Fruit fly (Drosophila melanogaster) whole organism, adult: ENCODE measurements around the gene Klp3A.
A peak's percentile ranks its signal among the peaks of the same experiment; 100 is the strongest.

Experiments used
- CG11617 ChIP-seq: fragments of 200-800 bp; sonication (Bioruptor generic); optimal IDR thresholded peaks from 2 replicates; lab custom pipeline; 2017; ENCODE audit warnings: mild to moderate bottlenecking, missing biosample characterization, missing genetic modification reagents, missing genetic modification characterization
- CG12768 ChIP-seq: fragments of 200-800 bp; sonication (Bioruptor generic); optimal IDR thresholded peaks from 2 replicates; lab custom pipeline; 2017; ENCODE audit warnings: missing biosample characterization, missing genetic modification characterization, mild to moderate bottlenecking, moderate library complexity, missing genetic modification reagents
- CG14711 ChIP-seq: fragments of 200-800 bp; sonication (Bioruptor generic); optimal IDR thresholded peaks from 2 replicates; lab custom pipeline; 2018; ENCODE audit warnings: missing biosample characterization, mild to moderate bottlenecking, missing genetic modification characterization, moderate library complexity
- CG1620 ChIP-seq: fragments of 200-800 bp; sonication (Bioruptor generic); optimal IDR thresholded peaks from 2 replicates; lab custom pipeline; 2016; ENCODE audit warnings: missing biosample characterization, missing genetic modification characterization
- CG33017 ChIP-seq: fragments of 200-800 bp; sonication (Bioruptor generic); optimal IDR thresholded peaks from 2 replicates; lab custom pipeline; 2018; ENCODE audit warnings: missing biosample characterization, mild to moderate bottlenecking, missing genetic modification characterization, moderate library complexity
- CG5204 ChIP-seq: fragments of 200-800 bp; sonication (Bioruptor generic); optimal IDR thresholded peaks from 2 replicates; lab custom pipeline; 2016; ENCODE audit warnings: missing biosample characterization, missing genetic modification characterization
- CG7045 ChIP-seq: fragments of 200-800 bp; sonication (Bioruptor generic); optimal IDR thresholded peaks from 2 replicates; lab custom pipeline; 2017; ENCODE audit warnings: missing biosample characterization, mild to moderate bottlenecking, missing genetic modification characterization
- CG7101 ChIP-seq: fragments of 200-800 bp; sonication (Bioruptor generic); optimal IDR thresholded peaks from 2 replicates; lab custom pipeline; 2018; ENCODE audit warnings: missing biosample characterization, mild to moderate bottlenecking, missing genetic modification characterization, moderate library complexity
- Clk ChIP-seq: fragments of 200-800 bp; sonication (Bioruptor generic); optimal IDR thresholded peaks from 2 replicates; lab custom pipeline; 2017; ENCODE audit warnings: missing biosample characterization, missing genetic modification characterization
- Crg-1 ChIP-seq: fragments of 200-800 bp; sonication (Bioruptor generic); optimal IDR thresholded peaks from 2 replicates; lab custom pipeline; 2016; ENCODE audit warnings: missing biosample characterization, missing genetic modification characterization
- Hr96 ChIP-seq: fragments of 200-800 bp; sonication (Bioruptor generic); optimal IDR thresholded peaks from 2 replicates; lab custom pipeline; 2016; ENCODE audit warnings: missing biosample characterization, missing genetic modification characterization
- Mnt ChIP-seq: fragments of 200-800 bp; sonication (Bioruptor generic); optimal IDR thresholded peaks from 2 replicates; lab custom pipeline; 2016; ENCODE audit warnings: missing biosample characterization, mild to moderate bottlenecking, missing genetic modification characterization
- bab1 ChIP-seq: fragments of 200-800 bp; sonication (Bioruptor generic); optimal IDR thresholded peaks from 3 replicates; lab custom pipeline; 2019; ENCODE audit warnings: missing biosample characterization, mild to moderate bottlenecking, missing genetic modification characterization, moderate library complexity
- cic ChIP-seq: fragments of 200-800 bp; sonication (Bioruptor generic); optimal IDR thresholded peaks from 2 replicates; lab custom pipeline; 2017; ENCODE audit warnings: missing biosample characterization, mild to moderate bottlenecking, missing genetic modification characterization, moderate library complexity
- cnc ChIP-seq, 2 experiments: fragments of >200 bp; optimal IDR thresholded peaks; 2 replicates each; lab custom pipeline; 2017
- kay ChIP-seq: fragments of 200-800 bp; sonication (Bioruptor generic); peaks from one replicate; lab custom pipeline; 2016; ENCODE audit warnings: missing biosample characterization, missing genetic modification characterization, borderline replicate concordance
- ovo ChIP-seq: fragments of 200-800 bp; sonication (Bioruptor generic); optimal IDR thresholded peaks from 2 replicates; lab custom pipeline; 2016; ENCODE audit warnings: missing biosample characterization, missing genetic modification characterization
- pad ChIP-seq: fragments of 200-800 bp; sonication (Bioruptor generic); optimal IDR thresholded peaks from 3 replicates; lab custom pipeline; 2017; ENCODE audit warnings: missing biosample characterization, missing genetic modification characterization, mild to moderate bottlenecking, moderate library complexity, missing genetic modification reagents
- tj ChIP-seq: fragments of 200-800 bp; sonication (Bioruptor generic); optimal IDR thresholded peaks from 3 replicates; lab custom pipeline; 2017; ENCODE audit warnings: missing biosample characterization, mild to moderate bottlenecking, missing genetic modification characterization, moderate library complexity
- toe ChIP-seq: fragments of 200-800 bp; sonication (Bioruptor generic); optimal IDR thresholded peaks from 2 replicates; lab custom pipeline; 2016; ENCODE audit warnings: missing biosample characterization, missing genetic modification characterization

The Klp3A gene

dm6 chrX:2591315-2591999 is 12.4 kb downstream of the Klp3A start:
- no peak for TF ChIP-seq Clk
- no peak for TF ChIP-seq CG12768 (GFP tag; lab: Kevin White, UChicago)
- TF ChIP-seq ovo = no peak
- TF ChIP-seq Crg-1 = no peak
- peak; percentile 9 for TF ChIP-seq tj (GFP tag; lab: Kevin White, UChicago)
- no peak for TF ChIP-seq CG14711 (tag; lab: Kevin White, UChicago)
- TF ChIP-seq Mnt (GFP tag; lab: Kevin White, UChicago) = no peak
- peak; percentile 42 for TF ChIP-seq CG7101 (tag; lab: Kevin White, UChicago)
- peak; percentile 88 for TF ChIP-seq kay
- TF ChIP-seq CG33017 = no peak
- peak; percentile 45 for TF ChIP-seq CG5204 (GFP tag; lab: Kevin White, UChicago)
- TF ChIP-seq toe (GFP tag; lab: Kevin White, UChicago) = peak; percentile 16
- TF ChIP-seq CG1620 = no peak
- peak; percentile 61 for TF ChIP-seq Hr96 (GFP tag; lab: Kevin White, UChicago)
- no peak for TF ChIP-seq bab1 (GFP tag; lab: Kevin White, UChicago)
- TF ChIP-seq pad (GFP tag; lab: Kevin White, UChicago) = peak; percentile 37
- peak; percentile 52 for TF ChIP-seq cic (GFP tag; lab: Kevin White, UChicago)
- TF ChIP-seq CG7045 (GFP tag; lab: Kevin White, UChicago) = no peak
- TF ChIP-seq CG11617 (GFP tag; lab: Kevin White, UChicago) = peak; percentile 69
- TF ChIP-seq cnc (optimal IDR thresholded peaks at IDR 0.05; lab: Kevin White, UChicago) = no peak

dm6 chrX:2590607-2591006 is 13.2 kb downstream of the Klp3A start:
- no peak for TF ChIP-seq CG11617 (GFP tag; lab: Kevin White, UChicago)
- no peak for TF ChIP-seq tj (GFP tag; lab: Kevin White, UChicago)
- TF ChIP-seq CG12768 (GFP tag; lab: Kevin White, UChicago) = no peak
- TF ChIP-seq Clk = no peak
- no peak for TF ChIP-seq Mnt (GFP tag; lab: Kevin White, UChicago)
- TF ChIP-seq pad (GFP tag; lab: Kevin White, UChicago) = no peak

- TF ChIP-seq cic (GFP tag; lab: Kevin White, UChicago) = peak; percentile 35
- no peak for TF ChIP-seq cnc (optimal IDR thresholded peaks at IDR 0.05; lab: Kevin White, UChicago)
- TF ChIP-seq bab1 (GFP tag; lab: Kevin White, UChicago) = peak; percentile 93
- peak; percentile 24 for TF ChIP-seq CG5204 (GFP tag; lab: Kevin White, UChicago)
- TF ChIP-seq CG33017 = peak; percentile 88
- no peak for TF ChIP-seq toe (GFP tag; lab: Kevin White, UChicago)
- peak; percentile 85 for TF ChIP-seq CG14711 (tag; lab: Kevin White, UChicago)
- TF ChIP-seq kay = no peak
- peak; percentile 31 for TF ChIP-seq tj (GFP tag; lab: Kevin White, UChicago)
- TF ChIP-seq CG11617 (GFP tag; lab: Kevin White, UChicago) = peak; percentile 54
- peak; percentile 84 for TF ChIP-seq CG12768 (GFP tag; lab: Kevin White, UChicago)
- peak; percentile 65 for TF ChIP-seq pad (GFP tag; lab: Kevin White, UChicago)
- TF ChIP-seq Hr96 (GFP tag; lab: Kevin White, UChicago) = peak; percentile 69
- TF ChIP-seq Crg-1 = peak; percentile 75
- TF ChIP-seq CG1620 = peak; percentile 60
- peak; percentile 54 for TF ChIP-seq Mnt (GFP tag; lab: Kevin White, UChicago)
- peak; percentile 92 for TF ChIP-seq CG7101 (tag; lab: Kevin White, UChicago)
- peak; percentile 70 for TF ChIP-seq CG7045 (GFP tag; lab: Kevin White, UChicago)
- TF ChIP-seq Clk = peak; percentile 50
- TF ChIP-seq ovo = no peak
Observed at dm6 chrX:2589446-2590038, 14.3 kb downstream of the Klp3A start.

- peak; percentile 55 for TF ChIP-seq CG11617 (GFP tag; lab: Kevin White, UChicago)
- TF ChIP-seq Hr96 (GFP tag; lab: Kevin White, UChicago) = peak; percentile 38
- TF ChIP-seq Mnt (GFP tag; lab: Kevin White, UChicago) = peak; percentile 60
- no peak for TF ChIP-seq kay
- no peak for TF ChIP-seq cnc (optimal IDR thresholded peaks at IDR 0.05; lab: Kevin White, UChicago)
- TF ChIP-seq pad (GFP tag; lab: Kevin White, UChicago) = no peak
- no peak for TF ChIP-seq CG33017
- TF ChIP-seq bab1 (GFP tag; lab: Kevin White, UChicago) = peak; percentile 57
- no peak for TF ChIP-seq Clk
- TF ChIP-seq CG12768 (GFP tag; lab: Kevin White, UChicago) = peak; percentile 1
- TF ChIP-seq toe (GFP tag; lab: Kevin White, UChicago) = peak; percentile 2
- TF ChIP-seq CG7045 (GFP tag; lab: Kevin White, UChicago) = peak; percentile 2
- TF ChIP-seq CG7101 (tag; lab: Kevin White, UChicago) = peak; percentile 51
- no peak for TF ChIP-seq CG5204 (GFP tag; lab: Kevin White, UChicago)
- peak; percentile 47 for TF ChIP-seq tj (GFP tag; lab: Kevin White, UChicago)
- peak; percentile 10 for TF ChIP-seq ovo
- TF ChIP-seq CG1620 = peak; percentile 43
- peak; percentile 17 for TF ChIP-seq CG14711 (tag; lab: Kevin White, UChicago)
- TF ChIP-seq Crg-1 = no peak
- no peak for TF ChIP-seq cic (GFP tag; lab: Kevin White, UChicago)
Observed at dm6 chrX:2588415-2589411, 15.1 kb downstream of the Klp3A start, which contains the start of gene egh. egh (plus strand) TSS chrX:2588503.
